Worm (Caenorhabditis elegans): ENCODE data around the gene rsp-6.

rsp-6 gene

DNA sequence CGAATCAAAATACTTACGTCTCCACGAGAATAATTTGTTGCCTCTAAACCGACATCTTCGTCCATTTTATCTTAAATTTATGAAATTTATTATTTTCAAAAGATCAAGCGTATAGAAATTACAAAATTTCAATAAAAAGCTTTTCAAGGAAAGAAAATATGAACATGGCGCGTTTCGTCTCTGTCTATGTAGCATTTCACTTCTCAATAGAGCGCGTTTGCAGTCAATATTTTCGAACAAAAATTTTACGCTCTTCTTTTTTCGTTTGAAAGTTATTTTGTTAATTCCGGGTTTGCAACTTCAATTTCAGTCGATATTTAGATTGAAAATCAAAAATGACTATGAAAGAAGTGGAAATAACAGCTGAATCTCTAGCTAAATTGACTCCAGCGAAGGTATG, 16.8 kb downstream of the rsp-6 start, which contains the start of the genes hcf-1 and swd-2.2 (continued):
- TF ChIP-seq nhr-237 (tag; optimal IDR thresholded peaks at IDR 0.05), result no peak
- peak; percentile 48 for TF ChIP-seq mep-1 (tag; optimal IDR thresholded peaks at IDR 0.05)
- peak; percentile 47 to 73 for TF ChIP-seq lsy-2 (tag; optimal IDR thresholded peaks at IDR 0.05)
- TF ChIP-seq efl-1 (optimal IDR thresholded peaks at IDR 0.05), result peak; percentile 33 to 50
- TF ChIP-seq efl-1 (GFP tag; optimal IDR thresholded peaks at IDR 0.05 in 1 of 2), result peak; percentile 64 to 95
- TF ChIP-seq fos-1 (tag; optimal IDR thresholded peaks at IDR 0.05), result no peak
- no peak for TF ChIP-seq fkh-10 (GFP tag; optimal IDR thresholded peaks at IDR 0.05)
- peak; percentile 21 for TF ChIP-seq F16B12.6 (tag; optimal IDR thresholded peaks at IDR 0.05)
- TF ChIP-seq aly-2 (tag; optimal IDR thresholded peaks at IDR 0.05), result no peak
- TF ChIP-seq fkh-8 (tag; optimal IDR thresholded peaks at IDR 0.05), result no peak
- peak; percentile 3 for TF ChIP-seq nhr-20 (tag; optimal IDR thresholded peaks at IDR 0.05)
- no peak for TF ChIP-seq lin-14 (GFP tag; optimal IDR thresholded peaks at IDR 0.05)
- TF ChIP-seq xbp-1 (tag; optimal IDR thresholded peaks at IDR 0.05), result peak; percentile 21
- TF ChIP-seq mdl-1 (tag; optimal IDR thresholded peaks at IDR 0.05), result no peak
- TF ChIP-seq nhr-85 (tag), result peak; percentile 40
- TF ChIP-seq jun-1 (tag; optimal IDR thresholded peaks at IDR 0.05), result no peak
- no peak for TF ChIP-seq efl-3 (GFP tag; optimal IDR thresholded peaks at IDR 0.05)
- no peak for TF ChIP-seq ceh-63 (GFP tag; optimal IDR thresholded peaks at IDR 0.05)
- peak; percentile 63 for TF ChIP-seq blmp-1 (tag; optimal IDR thresholded peaks at IDR 0.05)
- TF ChIP-seq ceh-82 (tag; optimal IDR thresholded peaks at IDR 0.05), result peak in 1 of 3 experiments; percentile 18
- TF ChIP-seq unc-98 (GFP tag; IDR thresholded peaks at IDR 0.05), result no peak
- no peak for TF ChIP-seq tlp-1 (tag; optimal IDR thresholded peaks at IDR 0.05)
- no peak for TF ChIP-seq unc-62 (GFP tag; optimal IDR thresholded peaks at IDR 0.05)
- TF ChIP-seq dpl-1 (GFP tag; optimal IDR thresholded peaks at IDR 0.05), result peak; percentile 41 to 77 (median 61)
- no peak for TF ChIP-seq nhr-11 (tag; optimal IDR thresholded peaks at IDR 0.05)
- TF ChIP-seq grh-1 (GFP tag; IDR thresholded peaks at IDR 0.05), result no peak
- TF ChIP-seq hlh-17 (GFP tag; optimal IDR thresholded peaks at IDR 0.05; ENCODE audit: borderline replicate concordance), result no peak
- TF ChIP-seq isw-1 (GFP tag; IDR thresholded peaks at IDR 0.05), result no peak
- TF ChIP-seq C16A3.4 (tag; optimal IDR thresholded peaks at IDR 0.05), result peak; percentile 61
- TF ChIP-seq zag-1 (tag; optimal IDR thresholded peaks at IDR 0.05), result no peak
- TF ChIP-seq unc-130 (tag; optimal IDR thresholded peaks at IDR 0.05), result no peak
- no peak for TF ChIP-seq zip-4 (GFP tag; optimal IDR thresholded peaks at IDR 0.05)
- no peak for TF ChIP-seq ceh-88 (GFP tag; IDR thresholded peaks at IDR 0.05)
- no peak for TF ChIP-seq fkh-4 (tag; optimal IDR thresholded peaks at IDR 0.05; ENCODE audit: borderline replicate concordance)
- TF ChIP-seq nhr-71 (tag; optimal IDR thresholded peaks at IDR 0.05), result peak; percentile 26
- no peak for TF ChIP-seq hlh-4 (tag; optimal IDR thresholded peaks at IDR 0.05)
- no peak for TF ChIP-seq nhr-28 (tag; optimal IDR thresholded peaks at IDR 0.05)
- TF ChIP-seq nhr-77 (tag; optimal IDR thresholded peaks at IDR 0.05), result peak; percentile 27
- TF ChIP-seq nhr-90 (tag; optimal IDR thresholded peaks at IDR 0.05; ENCODE audit: poor library complexity), result no peak
- no peak for TF ChIP-seq ztf-11 (tag; optimal IDR thresholded peaks at IDR 0.05)
- TF ChIP-seq vab-15 (tag; optimal IDR thresholded peaks at IDR 0.05), result no peak
- TF ChIP-seq ztf-4 (tag; optimal IDR thresholded peaks at IDR 0.05), result no peak
- TF ChIP-seq C34B4.2 (tag; optimal IDR thresholded peaks at IDR 0.05), result no peak

DNA sequence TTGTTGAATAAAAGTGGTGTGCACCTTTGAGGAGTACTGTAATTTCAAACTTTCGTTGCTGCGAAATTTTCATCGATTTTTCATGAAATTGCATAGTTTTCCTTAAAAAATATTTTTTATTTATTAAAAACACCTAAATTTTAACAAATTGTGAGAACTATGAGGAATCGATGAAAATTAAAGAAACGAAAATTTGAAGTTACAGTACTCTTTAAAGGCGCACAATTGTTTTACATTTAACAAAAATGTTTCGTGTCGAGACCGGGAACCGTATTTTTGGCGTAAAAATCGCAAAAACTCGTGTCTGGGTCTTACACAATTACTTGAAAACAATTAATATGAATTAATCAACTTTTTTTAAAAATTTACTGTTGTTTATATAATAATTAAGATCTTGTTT, 20.9 kb downstream of the rsp-6 start, which contains the start of gene rdl-1:
rdl-1 (minus strand) TSS at position 101 of the 400 bp plus-strand sequence.
- no peak for TF ChIP-seq fkh-10 (GFP tag; optimal IDR thresholded peaks at IDR 0.05)
- TF ChIP-seq pag-3 (tag; optimal IDR thresholded peaks at IDR 0.05; ENCODE audit: borderline replicate concordance, insufficient read depth), result no peak
- TF ChIP-seq dpl-1 (GFP tag; optimal IDR thresholded peaks at IDR 0.05), result no peak
- TF ChIP-seq efl-3 (GFP tag; optimal IDR thresholded peaks at IDR 0.05), result no peak
- TF ChIP-seq sptf-1 (tag; optimal IDR thresholded peaks at IDR 0.05), result no peak
- no peak for TF ChIP-seq C16A3.4 (tag; optimal IDR thresholded peaks at IDR 0.05)
- TF ChIP-seq hlh-4 (tag; optimal IDR thresholded peaks at IDR 0.05), result no peak
- TF ChIP-seq nhr-85 (tag), result no peak
- no peak for TF ChIP-seq mdl-1 (tag; optimal IDR thresholded peaks at IDR 0.05)
- TF ChIP-seq nhr-71 (tag; optimal IDR thresholded peaks at IDR 0.05), result no peak
- no peak for TF ChIP-seq grh-1 (GFP tag; IDR thresholded peaks at IDR 0.05)
- no peak for TF ChIP-seq elt-2 (tag; optimal IDR thresholded peaks at IDR 0.05)
- no peak for TF ChIP-seq isw-1 (GFP tag; IDR thresholded peaks at IDR 0.05)
- TF ChIP-seq unc-98 (GFP tag; IDR thresholded peaks at IDR 0.05), result no peak
- TF ChIP-seq hpl-2 (GFP tag; optimal IDR thresholded peaks at IDR 0.05), result no peak
- no peak for TF ChIP-seq fkh-8 (tag; optimal IDR thresholded peaks at IDR 0.05)
- TF ChIP-seq nhr-90 (tag; optimal IDR thresholded peaks at IDR 0.05; ENCODE audit: poor library complexity), result no peak

Data from whole organism, L1 larva.